Fruit fly (Drosophila melanogaster) whole organism, embryonic: ENCODE results near the gene CG31157.

Experiments used
- Abd-B ChIP-seq: fragments of 200-800 bp; sonication (Bioruptor generic); optimal IDR thresholded peaks from 2 replicates; lab custom pipeline; 2018; ENCODE audit warnings: missing biosample characterization, mild to moderate bottlenecking, missing genetic modification characterization, moderate library complexity
- B-H1 ChIP-seq: fragments of 200-800 bp; sonication (Bioruptor generic); IDR thresholded peaks from 3 replicates; pipeline ENCODE4 v1.3.6; 2022; ENCODE audit warnings: missing biosample characterization, missing genetic modification characterization
- BEAF-32 ChIP-seq: fragments of 200-800 bp; sonication (Bioruptor generic); optimal IDR thresholded peaks from 3 replicates; lab custom pipeline; 2017; ENCODE audit warnings: missing biosample characterization, missing genetic modification characterization, mild to moderate bottlenecking, moderate library complexity, missing genetic modification reagents
- Bgb ChIP-seq: fragments of 200-800 bp; sonication (Bioruptor generic); IDR thresholded peaks from 2 replicates; pipeline ENCODE4 v1.3.6; 2022; ENCODE audit warnings: missing biosample characterization, missing genetic modification characterization; ENCODE audit not compliant: partially characterized antibody
- CG10267 ChIP-seq: fragments of 200-800 bp; sonication (Bioruptor generic); optimal IDR thresholded peaks from 2 replicates; lab custom pipeline; 2018; ENCODE audit warnings: missing biosample characterization, mild to moderate bottlenecking, missing genetic modification characterization, moderate library complexity
- CG12659 ChIP-seq: fragments of 200-800 bp; sonication (Bioruptor generic); optimal IDR thresholded peaks from 3 replicates; lab custom pipeline; 2017; ENCODE audit warnings: mild to moderate bottlenecking, missing biosample characterization, missing genetic modification reagents, missing genetic modification characterization
- CG13123 ChIP-seq: fragments of 200-800 bp; sonication (Bioruptor generic); optimal IDR thresholded peaks from 2 replicates; lab custom pipeline; 2016; ENCODE audit warnings: missing biosample characterization, missing genetic modification characterization
- CG1529 ChIP-seq: fragments of 200-800 bp; sonication (Bioruptor generic); optimal IDR thresholded peaks from 3 replicates; lab custom pipeline; 2018; ENCODE audit warnings: missing biosample characterization, missing genetic modification characterization
- CG1647 ChIP-seq: fragments of 200-800 bp; sonication (Bioruptor generic); optimal IDR thresholded peaks from 3 replicates; lab custom pipeline; 2016; ENCODE audit warnings: missing biosample characterization, missing genetic modification characterization
- CG17186 ChIP-seq: fragments of 200-800 bp; sonication (Bioruptor generic); optimal IDR thresholded peaks from 3 replicates; lab custom pipeline; 2017; ENCODE audit warnings: missing biosample characterization, missing genetic modification reagents, missing genetic modification characterization
- CG2129 ChIP-seq: fragments of 200-800 bp; sonication (Bioruptor generic); IDR thresholded peaks from 2 replicates; pipeline ENCODE4 v1.3.6; 2022; ENCODE audit warnings: missing biosample characterization, missing genetic modification characterization; ENCODE audit not compliant: partially characterized antibody
- CG30020 ChIP-seq: fragments of 200-800 bp; optimal IDR thresholded peaks from 2 replicates; lab custom pipeline; 2019; ENCODE audit warnings: missing biosample characterization, mild to moderate bottlenecking, missing genetic modification characterization, moderate library complexity
- CG3726 ChIP-seq: fragments of 200-800 bp; sonication (Bioruptor generic); IDR thresholded peaks from 3 replicates; pipeline ENCODE4, ENCODE4 v1.3.6; 2022; ENCODE audit warnings: missing biosample characterization, missing genetic modification characterization
- CG3847 ChIP-seq: fragments of 200-800 bp; sonication (Bioruptor generic); IDR thresholded peaks from 2 replicates; pipeline ENCODE4 v1.3.6; 2022; ENCODE audit warnings: missing biosample characterization, missing genetic modification characterization
- CG4424 ChIP-seq: fragments of 200-800 bp; sonication (Bioruptor generic); optimal IDR thresholded peaks from 3 replicates; lab custom pipeline; 2016; ENCODE audit warnings: missing biosample characterization, missing genetic modification characterization
- CG4730 ChIP-seq: fragments of 200-800 bp; sonication (Bioruptor generic); IDR thresholded peaks from 2 replicates; pipeline ENCODE4 v1.3.6; 2022; ENCODE audit warnings: missing biosample characterization, missing genetic modification characterization
- CG6791 ChIP-seq: fragments of 200-800 bp; sonication (Bioruptor generic); IDR thresholded peaks from 3 replicates; pipeline ENCODE4 v1.3.6; 2022; ENCODE audit warnings: missing biosample characterization, missing genetic modification characterization; ENCODE audit not compliant: partially characterized antibody
- CG7963 ChIP-seq: fragments of 200-800 bp; sonication (Bioruptor generic); IDR thresholded peaks from 3 replicates; pipeline ENCODE4 v1.3.6; 2022; ENCODE audit warnings: missing biosample characterization, missing genetic modification characterization; ENCODE audit not compliant: partially characterized antibody
- CG8478 ChIP-seq: fragments of >200 bp; optimal IDR thresholded peaks from 2 replicates; lab custom pipeline; 2018
- CG9215 ChIP-seq: fragments of 200-800 bp; sonication (Bioruptor generic); IDR thresholded peaks from 2 replicates; pipeline ENCODE4 v1.3.6; 2022; ENCODE audit warnings: missing biosample characterization, missing genetic modification characterization
- CG9609 ChIP-seq: fragments of 200-800 bp; sonication (Bioruptor generic); optimal IDR thresholded peaks from 3 replicates; lab custom pipeline; 2016; ENCODE audit warnings: missing biosample characterization, missing genetic modification characterization
- CG9727 ChIP-seq: fragments of 200-800 bp; sonication (Bioruptor generic); optimal IDR thresholded peaks from 3 replicates; lab custom pipeline; 2017; ENCODE audit warnings: missing biosample characterization, mild to moderate bottlenecking, missing genetic modification characterization
- Dip2 ChIP-seq: fragments of 200-800 bp; sonication (Bioruptor generic); IDR thresholded peaks from 2 replicates; pipeline ENCODE4 v1.3.6; 2022; ENCODE audit warnings: missing biosample characterization, missing genetic modification characterization
- Dll ChIP-seq: fragments of 200-800 bp; sonication (Bioruptor generic); IDR thresholded peaks from 4 replicates; pipeline ENCODE4 v1.3.6; 2022; ENCODE audit warnings: missing biosample characterization, missing genetic modification characterization; ENCODE audit not compliant: partially characterized antibody
- Doc3 ChIP-seq: fragments of 200-800 bp; sonication (Bioruptor generic); IDR thresholded peaks from 3 replicates; pipeline ENCODE4 v1.3.6; 2022; ENCODE audit warnings: missing biosample characterization, missing genetic modification characterization; ENCODE audit not compliant: partially characterized antibody
- E2f1 ChIP-seq: fragments of 200-800 bp; sonication (Bioruptor generic); IDR thresholded peaks from 2 replicates; pipeline ENCODE4 v1.3.6; 2022; ENCODE audit warnings: missing biosample characterization, missing genetic modification characterization
- HLH4C ChIP-seq: fragments of 200-800 bp; sonication (Bioruptor generic); IDR thresholded peaks from 3 replicates; pipeline ENCODE4 v1.3.6; 2022; ENCODE audit warnings: missing biosample characterization, missing genetic modification characterization; ENCODE audit not compliant: partially characterized antibody
- Mad ChIP-seq: fragments of 200-800 bp; sonication (Bioruptor generic); optimal IDR thresholded peaks from 2 replicates; lab custom pipeline; 2016; ENCODE audit warnings: missing biosample characterization, missing genetic modification characterization
- Scr ChIP-seq: fragments of 200-800 bp; sonication (Bioruptor generic); IDR thresholded peaks from 2 replicates; pipeline ENCODE4 v1.3.6; 2022; ENCODE audit warnings: missing biosample characterization, missing genetic modification characterization; ENCODE audit not compliant: partially characterized antibody
- al ChIP-seq: fragments of 200-800 bp; sonication (Bioruptor generic); IDR thresholded peaks from 2 replicates; pipeline ENCODE4 v1.3.6; 2022; ENCODE audit warnings: missing biosample characterization, missing genetic modification characterization
- bbx ChIP-seq: fragments of 200-800 bp; sonication (Bioruptor generic); IDR thresholded peaks from 2 replicates; pipeline ENCODE4 v1.3.6; 2022; ENCODE audit warnings: missing biosample characterization, missing genetic modification characterization; ENCODE audit not compliant: partially characterized antibody
- cad ChIP-seq: fragments of >200 bp; optimal IDR thresholded peaks from 2 replicates; lab custom pipeline; 2017; ENCODE audit warnings: missing biosample characterization, missing genetic modification characterization
- hb ChIP-seq: fragments of 200-800 bp; sonication (Bioruptor generic); IDR thresholded peaks from 3 replicates; pipeline ENCODE4 v1.3.6; 2022; ENCODE audit warnings: missing biosample characterization, missing genetic modification characterization; ENCODE audit not compliant: partially characterized antibody
- hbn ChIP-seq: fragments of 200-800 bp; sonication (Bioruptor generic); IDR thresholded peaks from 2 replicates; pipeline ENCODE4 v1.3.6; 2022; ENCODE audit warnings: missing biosample characterization, missing genetic modification characterization; ENCODE audit not compliant: partially characterized antibody
- knrl ChIP-seq: fragments of 200-800 bp; sonication (Bioruptor generic); IDR thresholded peaks from 3 replicates; pipeline ENCODE4 v1.3.6; 2022; ENCODE audit warnings: missing biosample characterization, missing genetic modification characterization; ENCODE audit not compliant: partially characterized antibody
- lab ChIP-seq: fragments of 200-800 bp; sonication (Bioruptor generic); optimal IDR thresholded peaks from 3 replicates; lab custom pipeline; 2017; ENCODE audit warnings: missing biosample characterization, missing genetic modification characterization, mild to moderate bottlenecking, moderate library complexity, missing genetic modification reagents
- mld ChIP-seq: fragments of 200-800 bp; sonication (Bioruptor generic); IDR thresholded peaks from 3 replicates; pipeline ENCODE4 v1.3.6; 2022; ENCODE audit warnings: missing biosample characterization, missing genetic modification characterization; ENCODE audit not compliant: partially characterized antibody
- nom ChIP-seq: fragments of 200-800 bp; sonication (Bioruptor generic); optimal IDR thresholded peaks from 2 replicates; lab custom pipeline; 2017; ENCODE audit warnings: missing biosample characterization, missing genetic modification characterization, mild to moderate bottlenecking, moderate library complexity, missing genetic modification reagents
- pum ChIP-seq: fragments of 200-800 bp; sonication (Bioruptor generic); optimal IDR thresholded peaks from 2 replicates; lab custom pipeline; 2016; ENCODE audit warnings: missing biosample characterization, missing genetic modification characterization
- pzg ChIP-seq: fragments of 200-800 bp; sonication (Bioruptor generic); optimal IDR thresholded peaks from 3 replicates; lab custom pipeline; 2018; ENCODE audit warnings: missing biosample characterization, mild to moderate bottlenecking, missing genetic modification characterization, moderate library complexity
- ranshi ChIP-seq: fragments of 200-800 bp; sonication (Bioruptor generic); IDR thresholded peaks from 2 replicates; pipeline ENCODE4 v1.3.6; 2022; ENCODE audit warnings: missing biosample characterization, missing genetic modification characterization
- scrt ChIP-seq: fragments of 200-800 bp; sonication (Bioruptor generic); optimal IDR thresholded peaks from 2 replicates; lab custom pipeline; 2018; ENCODE audit warnings: missing biosample characterization, mild to moderate bottlenecking, missing genetic modification characterization, moderate library complexity
- sna ChIP-seq: fragments of 200-800 bp; sonication (Bioruptor generic); IDR thresholded peaks from 2 replicates; pipeline ENCODE4 v1.3.6; 2022; ENCODE audit warnings: missing biosample characterization, missing genetic modification characterization; ENCODE audit not compliant: partially characterized antibody
- ssp ChIP-seq: fragments of 200-800 bp; sonication (Bioruptor generic); IDR thresholded peaks from 2 replicates; pipeline ENCODE4 v1.3.6; 2022; ENCODE audit warnings: missing biosample characterization, missing genetic modification characterization
- tna ChIP-seq: fragments of 200-800 bp; sonication (Bioruptor generic); IDR thresholded peaks from 2 replicates; pipeline ENCODE4 v1.3.6; 2022; ENCODE audit warnings: missing biosample characterization, missing genetic modification characterization; ENCODE audit not compliant: partially characterized antibody
- trem ChIP-seq: fragments of 200-800 bp; optimal IDR thresholded peaks from 3 replicates; lab custom pipeline; 2019; ENCODE audit warnings: missing biosample characterization, mild to moderate bottlenecking, missing genetic modification characterization, moderate library complexity
- zen2 ChIP-seq: fragments of 200-800 bp; sonication (Bioruptor generic); IDR thresholded peaks from 3 replicates; pipeline ENCODE4 v1.3.6; 2022; ENCODE audit warnings: missing biosample characterization, missing genetic modification characterization; ENCODE audit not compliant: partially characterized antibody

CG31157 gene

dm6 chr3R:13051942-13052693 lies 4.6 kb downstream of the CG31157 start, which contains the start of gene pic (continued):
- TF ChIP-seq CG9215 (GFP tag; lab: Robert Waterston, UW) (no peak), CG13123 (GFP tag; lab: Kevin White, UChicago) (no peak), Scr (GFP tag; lab: Robert Waterston, UW) (peak; percentile 87), hbn (GFP tag; lab: Robert Waterston, UW) (peak; percentile 84), Bgb (GFP tag; lab: Robert Waterston, UW) (peak; percentile 75), Doc3 (GFP tag; lab: Robert Waterston, UW) (peak; percentile 76), pum (GFP tag; lab: Kevin White, UChicago) (no peak), CG4424 (GFP tag; lab: Kevin White, UChicago) (no peak), lab (GFP tag; lab: Kevin White, UChicago) (no peak), CG3726 (GFP tag; lab: Robert Waterston, UW) (no peak), CG4730 (no peak), mld (GFP tag; lab: Robert Waterston, UW) (0 out of 3 replicates have a peak, but pooled peaks have one; percentile 12), cad (GFP tag; lab: Kevin White, UChicago) (no peak), CG8478 (no peak), Dll (peak; percentile 89), CG17186 (GFP tag; lab: Kevin White, UChicago) (peak; percentile 70), CG1529 (GFP tag; lab: Kevin White, UChicago) (no peak), pzg (GFP tag; lab: Kevin White, UChicago) (peak; percentile 77), bbx (peak; percentile 74), BEAF-32 (peak; percentile 89), CG30020 (peak; percentile 27), CG6791 (GFP tag; lab: Robert Waterston, UW) (peak; percentile 72), E2f1 (0 out of 2 replicates have a peak, but pooled peaks have one; percentile 11), ranshi (GFP tag; lab: Robert Waterston, UW) (no peak), CG9609 (GFP tag; lab: Kevin White, UChicago) (peak; percentile 8), CG1647 (no peak), B-H1 (GFP tag; lab: Robert Waterston, UW) (no peak), CG12659 (GFP tag; lab: Kevin White, UChicago) (peak; percentile 31), Mad (GFP tag; lab: Kevin White, UChicago) (peak; percentile 22), CG3847 (GFP tag; lab: Robert Waterston, UW) (peak; percentile 25; the same call in 1 of the 2 replicates), nom (GFP tag; lab: Kevin White, UChicago) (no peak), scrt (GFP tag; lab: Kevin White, UChicago) (no peak), Abd-B (GFP tag; lab: Kevin White, UChicago) (no peak), ssp (GFP tag; lab: Robert Waterston, UW) (no peak), CG2129 (peak; percentile 69), CG10267 (tag; lab: Kevin White, UChicago) (peak; percentile 66), CG9727 (no peak), sna (peak; percentile 80), HLH4C (GFP tag; lab: Robert Waterston, UW) (peak; percentile 79), Dip2 (GFP tag; lab: Robert Waterston, UW) (no peak), CG7963 (peak; percentile 36; the same call in 1 of the 3 replicates), knrl (GFP tag; lab: Robert Waterston, UW) (peak; percentile 85), hb (peak; percentile 21; the same call in 1 of the 3 replicates), zen2 (peak; percentile 33; the same call in 1 of the 3 replicates), tna (GFP tag; lab: Robert Waterston, UW) (peak; percentile 51), trem (tag; lab: Kevin White, UChicago) (peak; percentile 79), al (GFP tag; lab: Robert Waterston, UW) (no peak)
